Fruit fly (Drosophila melanogaster): Measurements from ENCODE around the gene CG3719.
A peak's percentile ranks its signal among the peaks of the same experiment; 100 is the strongest.

The CG3719 gene

dm6 chrX:1399056-1400003, 19.1 kb upstream of the CG3719 start (continued):
- no peak for TF ChIP-seq B-H1 (GFP tag; IDR thresholded peaks at IDR 0.05)
- no peak for TF ChIP-seq vfl (GFP tag; optimal IDR thresholded peaks at IDR 0.05)
- no peak for TF ChIP-seq CG14965 (GFP tag; optimal IDR thresholded peaks at IDR 0.05; ENCODE audit: borderline replicate concordance)
- no peak for TF ChIP-seq CG2120 (GFP tag; optimal IDR thresholded peaks at IDR 0.05)
- no peak for TF ChIP-seq Ssrp (tag; optimal IDR thresholded peaks at IDR 0.05)
- no peak for TF ChIP-seq CG43689 (GFP tag; IDR thresholded peaks at IDR 0.05)
- TF ChIP-seq HLH54F (GFP tag; optimal IDR thresholded peaks at IDR 0.05), result no peak
- TF ChIP-seq Optix (GFP tag; IDR thresholded peaks at IDR 0.05), result no peak
- no peak for TF ChIP-seq yki (optimal IDR thresholded peaks at IDR 0.05)
- peak; percentile 45 for TF ChIP-seq CG4328 (GFP tag; optimal IDR thresholded peaks at IDR 0.05)
- TF ChIP-seq E2f1 (GFP tag; IDR thresholded peaks at IDR 0.05), result peak; percentile 20; the same call in 1 of the 2 replicates
- TF ChIP-seq Pdp1 (GFP tag; optimal IDR thresholded peaks at IDR 0.05), result no peak
- peak; percentile 13 for TF ChIP-seq CHES-1-like (GFP tag; optimal IDR thresholded peaks at IDR 0.05)
- no peak for TF ChIP-seq lbe (GFP tag; optimal IDR thresholded peaks at IDR 0.05)
- TF ChIP-seq CG9817 (tag; optimal IDR thresholded peaks at IDR 0.05), result no peak
- peak; percentile 9 for TF ChIP-seq CG5245 (GFP tag; optimal IDR thresholded peaks at IDR 0.05)
- TF ChIP-seq pho (GFP tag; optimal IDR thresholded peaks at IDR 0.05), result no peak
- TF ChIP-seq CG1024 (GFP tag; IDR thresholded peaks at IDR 0.05), result no peak
- TF ChIP-seq fu2 (GFP tag; optimal IDR thresholded peaks at IDR 0.05), result no peak
- no peak for TF ChIP-seq Dek (tag; optimal IDR thresholded peaks at IDR 0.05)
- TF ChIP-seq CG9609 (GFP tag; optimal IDR thresholded peaks at IDR 0.05), result peak; percentile 3
- TF ChIP-seq Rx (GFP tag; IDR thresholded peaks at IDR 0.05), result no peak
- peak; percentile 99 for TF ChIP-seq Blimp-1 (GFP tag; optimal IDR thresholded peaks at IDR 0.05)
- no peak for TF ChIP-seq Sin3A (optimal IDR thresholded peaks at IDR 0.05)
- no peak for TF ChIP-seq CG15601 (tag; optimal IDR thresholded peaks at IDR 0.05)
- TF ChIP-seq wor (GFP tag; IDR thresholded peaks at IDR 0.05), result no peak
- TF ChIP-seq Xrp1 (GFP tag; IDR thresholded peaks at IDR 0.05), result no peak
- no peak for TF ChIP-seq CG4707 (GFP tag; optimal IDR thresholded peaks at IDR 0.05)
- TF ChIP-seq az2 (GFP tag; optimal IDR thresholded peaks at IDR 0.05), result no peak
- TF ChIP-seq zfh2 (GFP tag; optimal IDR thresholded peaks at IDR 0.05), result no peak
- TF ChIP-seq sisA (GFP tag; IDR thresholded peaks at IDR 0.05), result no peak
- peak; percentile 37 for TF ChIP-seq CG3163 (GFP tag; optimal IDR thresholded peaks at IDR 0.05)
- TF ChIP-seq amos (GFP tag; IDR thresholded peaks at IDR 0.05; ENCODE audit: partially characterized antibody), result peak; percentile 17; the same call in 1 of the 2 replicates
- TF ChIP-seq CG17361 (GFP tag; IDR thresholded peaks at IDR 0.05), result no peak
- TF ChIP-seq CG3407 (GFP tag; optimal IDR thresholded peaks at IDR 0.05), result no peak
- TF ChIP-seq cas (GFP tag; IDR thresholded peaks at IDR 0.05), result no peak
- TF ChIP-seq fru (optimal IDR thresholded peaks at IDR 0.05), result no peak
- no peak for TF ChIP-seq schlank (tag; optimal IDR thresholded peaks at IDR 0.05)
- TF ChIP-seq Eip74EF (GFP tag; optimal IDR thresholded peaks at IDR 0.05), result peak in 1 of 2 experiments; percentile 35
- TF ChIP-seq CG1529 (GFP tag; optimal IDR thresholded peaks at IDR 0.05), result peak; percentile 32
- TF ChIP-seq Hmx (GFP tag; optimal IDR thresholded peaks at IDR 0.05), result no peak
- no peak for TF ChIP-seq CG1602 (GFP tag; optimal IDR thresholded peaks at IDR 0.05)
- no peak for TF ChIP-seq Fer3 (tag; optimal IDR thresholded peaks at IDR 0.05)
- peak; percentile 37; the same call in 1 of the 3 replicates for TF ChIP-seq z (GFP tag; IDR thresholded peaks at IDR 0.05)
- no peak for TF ChIP-seq B-H2 (GFP tag; optimal IDR thresholded peaks at IDR 0.05)
- TF ChIP-seq CG8359 (GFP tag; optimal IDR thresholded peaks at IDR 0.05; ENCODE audit: borderline replicate concordance), result no peak
- TF ChIP-seq Xbp1 (GFP tag; optimal IDR thresholded peaks at IDR 0.05), result no peak
- TF ChIP-seq NK7.1 (GFP tag; optimal IDR thresholded peaks at IDR 0.05), result peak; percentile 4
- TF ChIP-seq ci (GFP tag; IDR thresholded peaks at IDR 0.05), result peak; percentile 60; the same call in 2 of the 3 replicates
- TF ChIP-seq Oaz (GFP tag; IDR thresholded peaks at IDR 0.05), result 0 out of 2 replicates have a peak, but pooled peaks have one; percentile 11

Data from whole organism, embryonic.